Fruit fly (Drosophila melanogaster) whole organism, prepupa: ENCODE results near the gene VhaM9.7-c.
A peak's percentile ranks its signal among the peaks of the same experiment; 100 is the strongest.

Source experiments
- CG16779 ChIP-seq: fragments of 200-800 bp; sonication (Bioruptor generic); optimal IDR thresholded peaks from 3 replicates; lab custom pipeline; 2017; ENCODE audit warnings: missing biosample characterization, mild to moderate bottlenecking, missing genetic modification characterization
- CG3919 ChIP-seq: fragments of 200-800 bp; sonication (Bioruptor generic); optimal IDR thresholded peaks from 3 replicates; lab custom pipeline; 2016; ENCODE audit warnings: missing biosample characterization, missing genetic modification characterization
- CG6854 ChIP-seq: fragments of 200-800 bp; sonication (Bioruptor generic); optimal IDR thresholded peaks from 2 replicates; lab custom pipeline; 2017; ENCODE audit warnings: missing biosample characterization, mild to moderate bottlenecking, missing genetic modification characterization
- CG8119 ChIP-seq: fragments of 200-800 bp; sonication (Bioruptor generic); IDR thresholded peaks from 3 replicates; pipeline ENCODE4 v1.3.6; 2022; ENCODE audit warnings: missing biosample characterization, missing genetic modification characterization
- Eip75B ChIP-seq: fragments of 200-800 bp; sonication (Bioruptor generic); optimal IDR thresholded peaks from 3 replicates; lab custom pipeline; 2016; ENCODE audit warnings: missing biosample characterization, missing genetic modification characterization
- Ets21C ChIP-seq: fragments of 200-800 bp; sonication (Bioruptor generic); optimal IDR thresholded peaks from 3 replicates; lab custom pipeline; 2016; ENCODE audit warnings: missing biosample characterization, missing genetic modification characterization
- Hr4 ChIP-seq: fragments of 200-800 bp; sonication (Bioruptor generic); optimal IDR thresholded peaks from 3 replicates; lab custom pipeline; 2016; ENCODE audit warnings: missing biosample characterization, missing genetic modification characterization
- OdsH ChIP-seq: fragments of 200-800 bp; sonication (Bioruptor generic); optimal IDR thresholded peaks from 3 replicates; lab custom pipeline; 2016; ENCODE audit warnings: missing biosample characterization, missing genetic modification characterization
- fd85E ChIP-seq: fragments of 200-800 bp; sonication (Bioruptor generic); optimal IDR thresholded peaks from 3 replicates; lab custom pipeline; 2016; ENCODE audit warnings: missing biosample characterization, missing genetic modification characterization
- fkh ChIP-seq: fragments of 200-800 bp; sonication (Bioruptor generic); optimal IDR thresholded peaks from 3 replicates; lab custom pipeline; 2017; ENCODE audit warnings: missing biosample characterization, mild to moderate bottlenecking, missing genetic modification characterization, moderate library complexity
- topi ChIP-seq: fragments of 200-800 bp; sonication (Bioruptor generic); optimal IDR thresholded peaks from 3 replicates; lab custom pipeline; 2016; ENCODE audit warnings: missing biosample characterization, missing genetic modification characterization

- TF ChIP-seq topi (GFP tag; lab: Kevin White, UChicago) (no peak), CG16779 (tag; lab: Kevin White, UChicago) (no peak), Hr4 (GFP tag; lab: Kevin White, UChicago) (peak; percentile 51), CG6854 (no peak), OdsH (GFP tag; lab: Kevin White, UChicago) (no peak), fd85E (GFP tag; lab: Kevin White, UChicago) (no peak), Ets21C (GFP tag; lab: Kevin White, UChicago) (no peak), CG3919 (GFP tag; lab: Kevin White, UChicago) (no peak), CG8119 (GFP tag; lab: Robert Waterston, UW) (peak; percentile 32; the same call in 1 of the 3 replicates), fkh (GFP tag; lab: Kevin White, UChicago) (no peak), Eip75B (no peak)
Observed at dm6 chr3L:4204867-4205266, 18.2 kb upstream of the VhaM9.7-c start.
